Fruit fly (Drosophila melanogaster) whole organism, prepupa: Measurements from ENCODE around the gene fan.

ENCODE experiments used
- CG10631 ChIP-seq: fragments of 200-800 bp; sonication (Bioruptor generic); optimal IDR thresholded peaks from 2 replicates; lab custom pipeline; 2016; ENCODE audit warnings: missing biosample characterization, missing genetic modification characterization
- CG11762 ChIP-seq: fragments of 200-800 bp; sonication (Bioruptor generic); optimal IDR thresholded peaks from 3 replicates; lab custom pipeline; 2016; ENCODE audit warnings: missing biosample characterization, missing genetic modification characterization; ENCODE audit not compliant: insufficient read depth
- CG11902 ChIP-seq: fragments of 200-800 bp; sonication (Bioruptor generic); optimal IDR thresholded peaks from 3 replicates; lab custom pipeline; 2016; ENCODE audit warnings: missing biosample characterization, missing genetic modification characterization
- CG15336 ChIP-seq: fragments of 200-800 bp; sonication (Bioruptor generic); IDR thresholded peaks from 2 replicates; pipeline ENCODE4 v1.3.6; 2022; ENCODE audit warnings: missing biosample characterization, missing genetic modification characterization
- CG3032 ChIP-seq: fragments of 200-800 bp; optimal IDR thresholded peaks from 2 replicates; lab custom pipeline; 2019; ENCODE audit warnings: missing biosample characterization, mild to moderate bottlenecking, missing genetic modification characterization, moderate library complexity
- CG31627 ChIP-seq: fragments of 200-800 bp; sonication (Bioruptor generic); optimal IDR thresholded peaks from 3 replicates; lab custom pipeline; 2016; ENCODE audit warnings: missing biosample characterization, missing genetic modification characterization
- CG32006 ChIP-seq: fragments of 200-800 bp; sonication (Bioruptor generic); optimal IDR thresholded peaks from 3 replicates; lab custom pipeline; 2017; ENCODE audit warnings: missing biosample characterization, mild to moderate bottlenecking, missing genetic modification characterization
- CG3919 ChIP-seq: fragments of 200-800 bp; sonication (Bioruptor generic); optimal IDR thresholded peaks from 3 replicates; lab custom pipeline; 2016; ENCODE audit warnings: missing biosample characterization, missing genetic modification characterization
- CG4318 ChIP-seq: fragments of 200-800 bp; sonication (Bioruptor generic); optimal IDR thresholded peaks from 3 replicates; lab custom pipeline; 2017; ENCODE audit warnings: missing biosample characterization, mild to moderate bottlenecking, missing genetic modification characterization
- CG6276 ChIP-seq: fragments of 200-800 bp; sonication (Bioruptor generic); optimal IDR thresholded peaks from 2 replicates; lab custom pipeline; 2017; ENCODE audit warnings: missing biosample characterization, mild to moderate bottlenecking, missing genetic modification characterization
- CG6808 ChIP-seq: fragments of 200-800 bp; sonication (Bioruptor generic); optimal IDR thresholded peaks from 3 replicates; lab custom pipeline; 2017; ENCODE audit warnings: missing biosample characterization, missing genetic modification characterization, mild to moderate bottlenecking, moderate library complexity, missing genetic modification reagents
- CG6854 ChIP-seq: fragments of 200-800 bp; sonication (Bioruptor generic); optimal IDR thresholded peaks from 2 replicates; lab custom pipeline; 2017; ENCODE audit warnings: missing biosample characterization, mild to moderate bottlenecking, missing genetic modification characterization
- CG8119 ChIP-seq: fragments of 200-800 bp; sonication (Bioruptor generic); IDR thresholded peaks from 3 replicates; pipeline ENCODE4 v1.3.6; 2022; ENCODE audit warnings: missing biosample characterization, missing genetic modification characterization
- CG8319 ChIP-seq: fragments of 200-800 bp; sonication (Bioruptor generic); optimal IDR thresholded peaks from 3 replicates; lab custom pipeline; 2016; ENCODE audit warnings: missing biosample characterization, missing genetic modification characterization
- CG8632 ChIP-seq: fragments of 200-800 bp; sonication (Bioruptor generic); optimal IDR thresholded peaks from 3 replicates; lab custom pipeline; 2016; ENCODE audit warnings: missing biosample characterization, missing genetic modification characterization
- CG9139 ChIP-seq: fragments of 200-800 bp; sonication (Bioruptor generic); optimal IDR thresholded peaks from 3 replicates; lab custom pipeline; 2017; ENCODE audit warnings: missing biosample characterization, mild to moderate bottlenecking, missing genetic modification characterization
- Eip75B ChIP-seq: fragments of 200-800 bp; sonication (Bioruptor generic); optimal IDR thresholded peaks from 3 replicates; lab custom pipeline; 2016; ENCODE audit warnings: missing biosample characterization, missing genetic modification characterization
- Eip78C ChIP-seq: fragments of 200-800 bp; sonication (Bioruptor generic); peaks from one replicate; lab custom pipeline; 2016; ENCODE audit warnings: missing biosample characterization, missing genetic modification characterization
- Eip93F ChIP-seq: fragments of 200-800 bp; sonication (Bioruptor generic); optimal IDR thresholded peaks from 2 replicates; lab custom pipeline; 2016; ENCODE audit warnings: missing biosample characterization, mild to moderate bottlenecking, missing genetic modification characterization
- Ets21C ChIP-seq: fragments of 200-800 bp; sonication (Bioruptor generic); optimal IDR thresholded peaks from 3 replicates; lab custom pipeline; 2016; ENCODE audit warnings: missing biosample characterization, missing genetic modification characterization
- Ets96B ChIP-seq: fragments of 200-800 bp; optimal IDR thresholded peaks from 2 replicates; lab custom pipeline; 2019; ENCODE audit warnings: missing biosample characterization, mild to moderate bottlenecking, missing genetic modification characterization, moderate library complexity
- Gug ChIP-seq: fragments of 200-800 bp; sonication (Bioruptor generic); IDR thresholded peaks from 2 replicates; pipeline ENCODE4 v1.3.6; 2022; ENCODE audit warnings: missing biosample characterization, missing genetic modification characterization
- Hr38 ChIP-seq: sonication (Bioruptor generic); optimal IDR thresholded peaks from 2 replicates; lab custom pipeline; 2016; ENCODE audit warnings: missing biosample characterization, missing genetic modification characterization
- Hr4 ChIP-seq: fragments of 200-800 bp; sonication (Bioruptor generic); optimal IDR thresholded peaks from 3 replicates; lab custom pipeline; 2016; ENCODE audit warnings: missing biosample characterization, missing genetic modification characterization
- Smox ChIP-seq: fragments of 200-800 bp; sonication (Bioruptor generic); optimal IDR thresholded peaks from 3 replicates; lab custom pipeline; 2016; ENCODE audit warnings: missing biosample characterization, missing genetic modification characterization
- Sox14 ChIP-seq: fragments of 200-800 bp; sonication (Bioruptor generic); optimal IDR thresholded peaks from 3 replicates; lab custom pipeline; 2016; ENCODE audit warnings: missing biosample characterization, missing genetic modification characterization
- Sox15 ChIP-seq: fragments of 200-800 bp; sonication (Bioruptor generic); optimal IDR thresholded peaks from 3 replicates; lab custom pipeline; 2016; ENCODE audit warnings: missing biosample characterization, missing genetic modification characterization
- acj6 ChIP-seq: fragments of 200-800 bp; sonication (Bioruptor generic); optimal IDR thresholded peaks from 3 replicates; lab custom pipeline; 2016; ENCODE audit warnings: missing biosample characterization, missing genetic modification characterization
- cyc ChIP-seq: fragments of 200-800 bp; sonication (Bioruptor generic); optimal IDR thresholded peaks from 3 replicates; lab custom pipeline; 2016; ENCODE audit warnings: missing biosample characterization, missing genetic modification characterization
- eg ChIP-seq: fragments of 200-800 bp; sonication (Bioruptor generic); IDR thresholded peaks from 3 replicates; pipeline ENCODE4 v1.3.6; 2022; ENCODE audit warnings: missing biosample characterization, missing genetic modification characterization
- esn ChIP-seq: fragments of 200-800 bp; sonication (Bioruptor generic); optimal IDR thresholded peaks from 2 replicates; lab custom pipeline; 2016; ENCODE audit warnings: missing biosample characterization, mild to moderate bottlenecking, missing genetic modification characterization, moderate library complexity
- fd85E ChIP-seq: fragments of 200-800 bp; sonication (Bioruptor generic); optimal IDR thresholded peaks from 3 replicates; lab custom pipeline; 2016; ENCODE audit warnings: missing biosample characterization, missing genetic modification characterization
- fkh ChIP-seq: fragments of 200-800 bp; sonication (Bioruptor generic); optimal IDR thresholded peaks from 3 replicates; lab custom pipeline; 2017; ENCODE audit warnings: missing biosample characterization, mild to moderate bottlenecking, missing genetic modification characterization, moderate library complexity
- lz ChIP-seq: fragments of 200-800 bp; sonication (Bioruptor generic); optimal IDR thresholded peaks from 3 replicates; lab custom pipeline; 2016; ENCODE audit warnings: missing biosample characterization, missing genetic modification characterization
- pdm3 ChIP-seq: fragments of 200-800 bp; sonication (Bioruptor generic); optimal IDR thresholded peaks from 3 replicates; lab custom pipeline; 2016; ENCODE audit warnings: missing biosample characterization, missing genetic modification characterization
- salr ChIP-seq, 2 experiments: fragments of 200-800 bp; sonication (Bioruptor generic); optimal IDR thresholded peaks; 3 replicates each; lab custom pipeline; 2016 to 2018; ENCODE audit warnings: missing biosample characterization in 2 of 2, missing genetic modification characterization in 2 of 2, mild to moderate bottlenecking in 1 of 2
- spab ChIP-seq: fragments of 200-800 bp; sonication (Bioruptor generic); optimal IDR thresholded peaks from 2 replicates; lab custom pipeline; 2017; ENCODE audit warnings: missing biosample characterization, mild to moderate bottlenecking, missing genetic modification characterization, missing genetic modification reagents
- ss ChIP-seq, 2 experiments: fragments of 200-800 bp; sonication (Bioruptor generic); optimal IDR thresholded peaks; 2 replicates in 1 of 2; 3 replicates in 1 of 2; lab custom pipeline; 2017 to 2018; ENCODE audit warnings: mild to moderate bottlenecking in 2 of 2, missing biosample characterization in 2 of 2, missing genetic modification characterization in 2 of 2, moderate library complexity in 1 of 2
- svp ChIP-seq: fragments of 200-800 bp; sonication (Bioruptor generic); peaks from one replicate; lab custom pipeline; 2016; ENCODE audit warnings: missing biosample characterization, missing genetic modification characterization
- topi ChIP-seq: fragments of 200-800 bp; sonication (Bioruptor generic); optimal IDR thresholded peaks from 3 replicates; lab custom pipeline; 2016; ENCODE audit warnings: missing biosample characterization, missing genetic modification characterization
- vri ChIP-seq: fragments of 200-800 bp; sonication (Bioruptor generic); optimal IDR thresholded peaks from 3 replicates; lab custom pipeline; 2016; ENCODE audit warnings: missing biosample characterization, mild to moderate bottlenecking, missing genetic modification characterization

The fan gene

DNA sequence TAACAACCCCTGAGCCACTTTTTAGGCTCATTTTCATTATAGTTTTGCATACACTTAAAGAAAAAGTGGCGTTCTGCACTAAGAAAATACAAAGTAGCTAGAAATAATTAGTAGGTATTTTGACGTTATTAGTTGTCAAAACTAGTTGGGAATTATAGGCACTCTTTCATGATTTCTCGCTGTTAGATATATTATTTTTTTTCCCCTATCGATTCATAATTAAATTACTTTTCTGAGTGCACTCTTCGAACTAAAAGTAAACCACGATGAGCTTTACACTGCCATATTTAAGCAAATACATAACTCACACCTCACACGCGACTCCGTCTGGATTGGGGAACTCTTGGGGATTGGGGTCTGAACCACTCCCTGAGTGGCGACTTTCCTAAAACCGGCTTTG, 36.2 kb upstream of the fan start (continued):
- TF ChIP-seq CG8632 (GFP tag; lab: Kevin White, UChicago) (no peak), Eip75B (GFP tag; lab: Kevin White, UChicago) (peak; percentile 69), CG6808 (GFP tag; lab: Kevin White, UChicago) (no peak), topi (GFP tag; lab: Kevin White, UChicago) (peak; percentile 78), salr (GFP tag; optimal IDR thresholded peaks at IDR 0.05; lab: Kevin White, UChicago) (peak in 1 of 2 experiments; percentile 69), CG11902 (GFP tag; lab: Kevin White, UChicago) (peak; percentile 33), Hr38 (GFP tag; lab: Kevin White, UChicago) (no peak), lz (GFP tag; lab: Kevin White, UChicago) (peak; percentile 44), ss (GFP tag; optimal IDR thresholded peaks at IDR 0.05; lab: Kevin White, UChicago) (no peak), svp (peak; percentile 82), acj6 (GFP tag; lab: Kevin White, UChicago) (peak; percentile 47), fd85E (GFP tag; lab: Kevin White, UChicago) (no peak), CG15336 (GFP tag; lab: Robert Waterston, UW) (peak; percentile 84), Sox15 (GFP tag; lab: Kevin White, UChicago) (no peak)

DNA sequence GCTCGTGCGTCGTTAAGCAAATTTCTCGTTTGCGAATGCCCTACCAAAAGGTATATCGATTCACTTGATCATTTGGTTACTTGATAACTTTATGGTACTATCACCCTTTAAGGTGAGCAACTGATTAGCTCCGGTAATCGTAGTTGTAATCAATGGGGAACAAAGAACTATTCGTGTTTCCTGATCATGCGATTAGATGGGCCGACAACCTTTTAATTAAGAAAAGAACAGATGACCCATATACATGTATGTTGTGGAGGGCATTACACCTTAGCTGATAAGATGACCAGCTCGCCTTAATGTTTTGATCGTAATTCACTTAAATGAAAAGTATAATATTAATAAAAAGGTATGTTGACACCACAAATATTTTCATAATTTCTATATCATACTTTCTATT, 35.6 kb upstream of the fan start:
- TF ChIP-seq CG6276 (no peak), CG8319 (GFP tag; lab: Kevin White, UChicago) (no peak), Eip78C (peak; percentile 12), Hr4 (GFP tag; lab: Kevin White, UChicago) (peak; percentile 17), CG32006 (GFP tag; lab: Kevin White, UChicago) (peak; percentile 54), CG4318 (GFP tag; lab: Kevin White, UChicago) (peak; percentile 20), eg (GFP tag; lab: Robert Waterston, UW) (peak; percentile 13; the same call in 1 of the 3 replicates), vri (GFP tag; lab: Kevin White, UChicago) (no peak), Ets21C (no peak), CG6854 (GFP tag; lab: Kevin White, UChicago) (no peak), esn (peak; percentile 7), CG11762 (GFP tag; lab: Kevin White, UChicago) (no peak), Sox14 (GFP tag; lab: Kevin White, UChicago) (no peak)

DNA sequence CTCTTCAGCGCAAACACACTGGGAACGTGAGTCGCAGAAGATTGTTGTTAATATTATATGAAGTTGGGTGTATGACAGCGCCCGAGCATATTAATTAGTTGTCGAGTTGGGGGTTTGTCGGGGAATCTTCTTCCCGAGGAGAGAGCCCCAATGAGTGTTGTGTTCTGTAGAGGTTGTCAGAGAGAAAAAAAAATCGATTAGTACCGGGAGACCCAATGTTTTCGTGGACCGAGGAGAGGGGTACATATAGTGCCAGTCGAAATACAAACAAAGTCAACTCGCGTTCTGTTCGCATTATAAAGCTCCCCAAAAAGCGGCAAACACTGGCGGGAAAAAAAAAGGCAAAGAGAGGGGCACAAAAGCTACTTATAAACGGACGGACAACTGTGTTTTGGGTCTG, 35.1 kb upstream of the fan start:
- TF ChIP-seq svp, result peak; percentile 33
- peak; percentile 58 for TF ChIP-seq fkh (GFP tag; lab: Kevin White, UChicago)
- no peak for TF ChIP-seq pdm3
- no peak for TF ChIP-seq CG6276
- TF ChIP-seq spab (GFP tag; lab: Kevin White, UChicago), result no peak

DNA sequence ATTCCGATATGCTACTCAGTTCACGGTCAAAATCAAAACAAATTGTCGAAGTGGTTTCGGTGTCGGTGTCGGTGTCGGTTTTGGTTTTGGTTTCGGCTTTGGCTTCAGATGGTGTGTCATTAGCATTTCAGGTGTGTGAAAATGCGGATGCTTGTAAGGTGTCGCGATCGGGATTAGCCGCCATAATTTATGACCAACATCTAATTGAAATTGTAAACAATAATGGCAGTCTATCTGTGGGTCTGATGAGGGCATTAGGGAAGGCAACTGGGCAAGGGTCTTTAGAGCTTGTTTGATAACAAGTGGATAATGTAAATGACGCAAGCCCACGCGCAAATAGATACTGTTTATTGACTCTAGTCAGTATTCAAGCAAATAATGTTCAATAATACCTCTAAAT, 34.0 kb upstream of the fan start:
- TF ChIP-seq vri (GFP tag; lab: Kevin White, UChicago) (no peak), fkh (GFP tag; lab: Kevin White, UChicago) (peak; percentile 65)

DNA sequence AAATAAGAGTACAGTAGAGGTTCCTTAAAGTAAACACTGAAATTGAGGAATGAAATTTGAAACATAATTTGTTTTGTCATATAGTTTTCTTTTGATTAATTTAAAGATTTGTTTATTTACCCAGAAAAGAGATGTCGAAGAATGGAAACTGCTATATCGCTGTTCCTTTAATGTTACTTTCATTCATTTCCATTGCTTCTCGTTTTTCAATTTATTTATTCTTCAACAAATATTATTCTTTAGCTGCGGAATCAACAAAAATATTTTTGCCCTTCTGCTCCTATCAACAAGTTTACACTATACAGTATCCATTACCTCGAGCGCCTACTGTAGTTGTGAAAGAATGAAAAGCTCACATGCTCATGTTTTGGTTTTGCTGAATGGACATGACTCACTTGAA, 32.8 kb upstream of the fan start:
- peak; percentile 27 for TF ChIP-seq lz (GFP tag; lab: Kevin White, UChicago)
- TF ChIP-seq Hr4 (GFP tag; lab: Kevin White, UChicago), result peak; percentile 20
- TF ChIP-seq Eip93F (GFP tag; lab: Kevin White, UChicago), result no peak
- TF ChIP-seq CG32006 (GFP tag; lab: Kevin White, UChicago), result peak; percentile 33
- TF ChIP-seq CG3919, result peak; percentile 46
- TF ChIP-seq CG3032, result peak; percentile 29
- TF ChIP-seq CG11762 (GFP tag; lab: Kevin White, UChicago), result peak; percentile 21
- TF ChIP-seq Hr38 (GFP tag; lab: Kevin White, UChicago), result no peak
- no peak for TF ChIP-seq CG9139 (GFP tag; lab: Kevin White, UChicago)
- no peak; the same call in 2 of the 3 replicates for TF ChIP-seq CG8119 (GFP tag; lab: Robert Waterston, UW)
- peak; percentile 0 for TF ChIP-seq spab (GFP tag; lab: Kevin White, UChicago)
- TF ChIP-seq topi (GFP tag; lab: Kevin White, UChicago), result peak; percentile 38
- peak; percentile 33 for TF ChIP-seq svp
- 0 out of 2 replicates have a peak, but pooled peaks have one; percentile 6 for TF ChIP-seq CG15336 (GFP tag; lab: Robert Waterston, UW)
- peak; percentile 17 for TF ChIP-seq CG10631 (GFP tag; lab: Kevin White, UChicago)
- TF ChIP-seq Eip78C, result peak; percentile 89
- TF ChIP-seq salr (GFP tag; optimal IDR thresholded peaks at IDR 0.05; lab: Kevin White, UChicago), result no peak
- peak; percentile 12 for TF ChIP-seq cyc (GFP tag; lab: Kevin White, UChicago)
- TF ChIP-seq CG6808 (GFP tag; lab: Kevin White, UChicago), result peak; percentile 28
- TF ChIP-seq acj6 (GFP tag; lab: Kevin White, UChicago), result peak; percentile 21
- TF ChIP-seq Eip75B (GFP tag; lab: Kevin White, UChicago), result peak; percentile 61
- no peak for TF ChIP-seq Smox (GFP tag; lab: Kevin White, UChicago)
- TF ChIP-seq Ets96B (tag; lab: Kevin White, UChicago), result peak; percentile 4
- peak in 1 of 2 experiments; percentile 31 for TF ChIP-seq ss (GFP tag; optimal IDR thresholded peaks at IDR 0.05; lab: Kevin White, UChicago)
- no peak for TF ChIP-seq Gug (GFP tag; lab: Robert Waterston, UW)
- no peak for TF ChIP-seq CG8319 (GFP tag; lab: Kevin White, UChicago)
- TF ChIP-seq CG31627 (GFP tag; lab: Kevin White, UChicago), result peak; percentile 22
